Fruit fly (Drosophila melanogaster): Measurements from ENCODE around the gene beg.

DNA sequence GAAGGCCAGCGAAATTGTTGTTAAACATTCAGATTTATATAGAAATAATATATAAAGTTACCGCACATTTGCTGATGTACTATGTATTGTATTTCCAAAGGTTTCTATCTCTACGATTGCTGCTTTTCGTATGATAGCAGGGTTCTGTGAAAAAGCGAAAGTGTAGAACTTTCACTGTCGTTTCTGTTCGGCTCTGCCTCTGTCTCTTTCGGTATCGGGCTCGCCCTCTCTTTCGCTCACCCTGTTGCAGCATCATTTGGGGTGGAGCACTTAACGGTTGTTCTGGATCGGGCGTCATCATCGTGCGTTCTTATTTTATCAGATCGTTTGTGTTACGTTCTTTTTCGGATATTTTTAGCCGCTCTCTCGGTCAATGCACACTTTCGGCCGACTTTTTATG is 2.2 kb upstream of the beg start:
- TF ChIP-seq psq (optimal IDR thresholded peaks at IDR 0.05) (no peak), pan (optimal IDR thresholded peaks at IDR 0.05) (no peak), Dll (optimal IDR thresholded peaks at IDR 0.05) (no peak), usp (GFP tag; optimal IDR thresholded peaks at IDR 0.05) (no peak), EcR (GFP tag; optimal IDR thresholded peaks at IDR 0.05) (no peak)
